Worm (Caenorhabditis elegans) whole organism, dauer: ENCODE measurements around the gene glr-2.

Experiments
- unc-62 ChIP-seq: sonication (generic microtip); optimal IDR thresholded peaks from 2 replicates; lab custom pipeline; 2017; ENCODE audit warnings: missing biosample characterization, missing genetic modification reagents, missing genetic modification characterization

glr-2 gene

ce11 chrIII:7095156-7095555 lies 49.6 kb downstream of the glr-2 start, which contains the start of gene nhr-9:
nhr-9 (plus strand) TSS chrIII:7095462.
- no peak for TF ChIP-seq unc-62 (GFP tag; lab: Kevin White, UChicago)

DNA sequence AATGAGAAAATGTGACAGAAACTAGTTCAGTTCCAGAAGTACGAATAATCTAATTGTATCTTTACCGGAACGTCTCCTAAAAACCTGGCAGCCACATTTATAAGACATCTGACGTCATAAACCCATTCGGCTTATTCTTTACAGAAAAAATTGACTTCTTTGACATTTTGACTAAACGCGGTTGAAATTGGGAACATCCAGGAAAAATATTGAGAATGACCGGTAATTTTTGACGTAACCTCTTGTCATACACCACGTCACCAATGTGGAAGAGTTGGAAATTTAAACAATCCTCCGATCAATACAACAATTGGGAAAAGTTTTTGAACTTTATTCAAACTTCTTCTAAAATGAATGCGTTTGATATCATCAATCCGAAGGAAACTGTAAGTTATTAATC lies 53.7 kb downstream of the glr-2 start, which contains the start of gene ZK418.2:
TSS of gene ZK418.2 (plus strand) at position 301 of the 400 bp plus-strand sequence.
- TF ChIP-seq unc-62 (GFP tag; lab: Kevin White, UChicago) = no peak

DNA sequence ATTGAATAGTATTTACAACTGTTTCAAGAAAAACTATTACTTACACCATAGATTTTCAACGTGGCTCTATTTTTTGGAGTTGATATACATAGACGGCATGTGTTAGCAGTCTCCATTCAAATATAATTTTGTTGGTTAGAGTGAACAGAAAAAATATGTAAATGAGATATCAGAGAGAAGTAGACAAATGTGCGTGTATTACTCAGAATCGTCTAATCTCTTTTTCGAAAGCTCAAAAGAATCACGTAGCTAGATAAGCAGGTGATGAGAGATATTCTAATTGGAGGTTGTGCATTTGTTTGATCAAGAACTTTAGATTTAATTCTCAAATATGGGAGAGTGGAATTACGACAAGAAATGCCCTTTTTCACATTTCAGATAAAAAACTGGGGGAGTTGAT lies 54.2 kb downstream of the glr-2 start, which contains the start of gene ZK418.10:
TSS of gene ZK418.10 (minus strand) at position 148 of the 400 bp plus-strand sequence.
- no peak for TF ChIP-seq unc-62 (GFP tag; lab: Kevin White, UChicago)
